Fruit fly (Drosophila melanogaster) whole organism, prepupa: Measurements from ENCODE around the gene pont.

Experiments
- Blimp-1 ChIP-seq: fragments of 200-800 bp; sonication (Bioruptor generic); optimal IDR thresholded peaks from 3 replicates; lab custom pipeline; 2017; ENCODE audit warnings: missing biosample characterization, missing genetic modification characterization, mild to moderate bottlenecking, moderate library complexity, missing genetic modification reagents
- CG10631 ChIP-seq: fragments of 200-800 bp; sonication (Bioruptor generic); optimal IDR thresholded peaks from 2 replicates; lab custom pipeline; 2016; ENCODE audit warnings: missing biosample characterization, missing genetic modification characterization
- CG11294 ChIP-seq: fragments of 200-800 bp; sonication (Bioruptor generic); IDR thresholded peaks from 2 replicates; pipeline ENCODE4 v1.3.6; 2022; ENCODE audit warnings: missing biosample characterization, missing genetic modification characterization
- CG11762 ChIP-seq: fragments of 200-800 bp; sonication (Bioruptor generic); optimal IDR thresholded peaks from 3 replicates; lab custom pipeline; 2016; ENCODE audit warnings: missing biosample characterization, missing genetic modification characterization; ENCODE audit not compliant: insufficient read depth
- CG15336 ChIP-seq: fragments of 200-800 bp; sonication (Bioruptor generic); IDR thresholded peaks from 2 replicates; pipeline ENCODE4 v1.3.6; 2022; ENCODE audit warnings: missing biosample characterization, missing genetic modification characterization
- CG31627 ChIP-seq: fragments of 200-800 bp; sonication (Bioruptor generic); optimal IDR thresholded peaks from 3 replicates; lab custom pipeline; 2016; ENCODE audit warnings: missing biosample characterization, missing genetic modification characterization
- CG34406 ChIP-seq: fragments of 200-800 bp; sonication (Bioruptor generic); optimal IDR thresholded peaks from 3 replicates; lab custom pipeline; 2016; ENCODE audit warnings: missing biosample characterization, missing genetic modification characterization
- CG3919 ChIP-seq: fragments of 200-800 bp; sonication (Bioruptor generic); optimal IDR thresholded peaks from 3 replicates; lab custom pipeline; 2016; ENCODE audit warnings: missing biosample characterization, missing genetic modification characterization
- CG4318 ChIP-seq: fragments of 200-800 bp; sonication (Bioruptor generic); optimal IDR thresholded peaks from 3 replicates; lab custom pipeline; 2017; ENCODE audit warnings: missing biosample characterization, mild to moderate bottlenecking, missing genetic modification characterization
- CG6163 ChIP-seq: fragments of 200-800 bp; sonication (Bioruptor generic); IDR thresholded peaks from 3 replicates; pipeline ENCODE4 v1.3.6; 2022; ENCODE audit warnings: missing biosample characterization, missing genetic modification characterization
- CG6854 ChIP-seq: fragments of 200-800 bp; sonication (Bioruptor generic); optimal IDR thresholded peaks from 2 replicates; lab custom pipeline; 2017; ENCODE audit warnings: missing biosample characterization, mild to moderate bottlenecking, missing genetic modification characterization
- CG7368 ChIP-seq: fragments of 200-800 bp; sonication (Bioruptor generic); optimal IDR thresholded peaks from 3 replicates; lab custom pipeline; 2016; ENCODE audit warnings: missing biosample characterization, missing genetic modification characterization
- CG8119 ChIP-seq: fragments of 200-800 bp; sonication (Bioruptor generic); IDR thresholded peaks from 3 replicates; pipeline ENCODE4 v1.3.6; 2022; ENCODE audit warnings: missing biosample characterization, missing genetic modification characterization
- CG8319 ChIP-seq: fragments of 200-800 bp; sonication (Bioruptor generic); optimal IDR thresholded peaks from 3 replicates; lab custom pipeline; 2016; ENCODE audit warnings: missing biosample characterization, missing genetic modification characterization
- CG9139 ChIP-seq: fragments of 200-800 bp; sonication (Bioruptor generic); optimal IDR thresholded peaks from 3 replicates; lab custom pipeline; 2017; ENCODE audit warnings: missing biosample characterization, mild to moderate bottlenecking, missing genetic modification characterization
- Eip75B ChIP-seq: fragments of 200-800 bp; sonication (Bioruptor generic); optimal IDR thresholded peaks from 3 replicates; lab custom pipeline; 2016; ENCODE audit warnings: missing biosample characterization, missing genetic modification characterization
- Eip93F ChIP-seq: fragments of 200-800 bp; sonication (Bioruptor generic); optimal IDR thresholded peaks from 2 replicates; lab custom pipeline; 2016; ENCODE audit warnings: missing biosample characterization, mild to moderate bottlenecking, missing genetic modification characterization
- Gug ChIP-seq: fragments of 200-800 bp; sonication (Bioruptor generic); IDR thresholded peaks from 2 replicates; pipeline ENCODE4 v1.3.6; 2022; ENCODE audit warnings: missing biosample characterization, missing genetic modification characterization
- Hr38 ChIP-seq: sonication (Bioruptor generic); optimal IDR thresholded peaks from 2 replicates; lab custom pipeline; 2016; ENCODE audit warnings: missing biosample characterization, missing genetic modification characterization
- Hr39 ChIP-seq: fragments of 200-800 bp; sonication (Bioruptor generic); optimal IDR thresholded peaks from 2 replicates; lab custom pipeline; 2016; ENCODE audit warnings: missing biosample characterization, missing genetic modification characterization
- Hr4 ChIP-seq: fragments of 200-800 bp; sonication (Bioruptor generic); optimal IDR thresholded peaks from 3 replicates; lab custom pipeline; 2016; ENCODE audit warnings: missing biosample characterization, missing genetic modification characterization
- Met ChIP-seq: fragments of 200-800 bp; sonication (Bioruptor generic); optimal IDR thresholded peaks from 3 replicates; lab custom pipeline; 2016; ENCODE audit warnings: missing biosample characterization, missing genetic modification characterization
- OdsH ChIP-seq: fragments of 200-800 bp; sonication (Bioruptor generic); optimal IDR thresholded peaks from 3 replicates; lab custom pipeline; 2016; ENCODE audit warnings: missing biosample characterization, missing genetic modification characterization
- Smox ChIP-seq: fragments of 200-800 bp; sonication (Bioruptor generic); optimal IDR thresholded peaks from 3 replicates; lab custom pipeline; 2016; ENCODE audit warnings: missing biosample characterization, missing genetic modification characterization
- Sox102F ChIP-seq: fragments of 200-800 bp; sonication (Bioruptor generic); optimal IDR thresholded peaks from 2 replicates; lab custom pipeline; 2016; ENCODE audit warnings: missing biosample characterization, mild to moderate bottlenecking, missing genetic modification characterization
- achi ChIP-seq: fragments of 200-800 bp; sonication (Bioruptor generic); optimal IDR thresholded peaks from 3 replicates; lab custom pipeline; 2016; ENCODE audit warnings: missing biosample characterization, missing genetic modification characterization
- cyc ChIP-seq: fragments of 200-800 bp; sonication (Bioruptor generic); optimal IDR thresholded peaks from 3 replicates; lab custom pipeline; 2016; ENCODE audit warnings: missing biosample characterization, missing genetic modification characterization
- dac ChIP-seq: fragments of 200-800 bp; sonication (Bioruptor generic); optimal IDR thresholded peaks from 2 replicates; lab custom pipeline; 2017; ENCODE audit warnings: missing biosample characterization, mild to moderate bottlenecking, missing genetic modification characterization
- eg ChIP-seq: fragments of 200-800 bp; sonication (Bioruptor generic); IDR thresholded peaks from 3 replicates; pipeline ENCODE4 v1.3.6; 2022; ENCODE audit warnings: missing biosample characterization, missing genetic modification characterization
- esn ChIP-seq: fragments of 200-800 bp; sonication (Bioruptor generic); optimal IDR thresholded peaks from 2 replicates; lab custom pipeline; 2016; ENCODE audit warnings: missing biosample characterization, mild to moderate bottlenecking, missing genetic modification characterization, moderate library complexity
- fd59A ChIP-seq: fragments of 200-800 bp; sonication (Bioruptor generic); optimal IDR thresholded peaks from 2 replicates; lab custom pipeline; 2017; ENCODE audit warnings: missing biosample characterization, mild to moderate bottlenecking, missing genetic modification characterization, missing genetic modification reagents
- fd85E ChIP-seq: fragments of 200-800 bp; sonication (Bioruptor generic); optimal IDR thresholded peaks from 3 replicates; lab custom pipeline; 2016; ENCODE audit warnings: missing biosample characterization, missing genetic modification characterization
- fkh ChIP-seq: fragments of 200-800 bp; sonication (Bioruptor generic); optimal IDR thresholded peaks from 3 replicates; lab custom pipeline; 2017; ENCODE audit warnings: missing biosample characterization, mild to moderate bottlenecking, missing genetic modification characterization, moderate library complexity
- net ChIP-seq: fragments of 200-800 bp; sonication (Bioruptor generic); optimal IDR thresholded peaks from 3 replicates; lab custom pipeline; 2016; ENCODE audit warnings: missing biosample characterization, missing genetic modification characterization
- spab ChIP-seq: fragments of 200-800 bp; sonication (Bioruptor generic); optimal IDR thresholded peaks from 2 replicates; lab custom pipeline; 2017; ENCODE audit warnings: missing biosample characterization, mild to moderate bottlenecking, missing genetic modification characterization, missing genetic modification reagents
- ss ChIP-seq, 2 experiments: fragments of 200-800 bp; sonication (Bioruptor generic); optimal IDR thresholded peaks; 2 replicates in 1 of 2; 3 replicates in 1 of 2; lab custom pipeline; 2017 to 2018; ENCODE audit warnings: mild to moderate bottlenecking in 2 of 2, missing biosample characterization in 2 of 2, missing genetic modification characterization in 2 of 2, moderate library complexity in 1 of 2
- svp ChIP-seq: fragments of 200-800 bp; sonication (Bioruptor generic); peaks from one replicate; lab custom pipeline; 2016; ENCODE audit warnings: missing biosample characterization, missing genetic modification characterization

The pont gene

dm6 chr3R:10213430-10213829, 48.5 kb upstream of the pont start (continued):
- TF ChIP-seq achi (GFP tag; lab: Kevin White, UChicago) (peak; percentile 88), Smox (peak; percentile 42), fd85E (GFP tag; lab: Kevin White, UChicago) (peak; percentile 68), Hr4 (peak; percentile 79), Hr39 (GFP tag; lab: Kevin White, UChicago) (peak; percentile 23), OdsH (GFP tag; lab: Kevin White, UChicago) (peak; percentile 90), CG8319 (GFP tag; lab: Kevin White, UChicago) (peak; percentile 84), CG8119 (GFP tag; lab: Robert Waterston, UW) (peak; percentile 87), CG31627 (GFP tag; lab: Kevin White, UChicago) (peak; percentile 42), CG11762 (peak; percentile 85), CG9139 (GFP tag; lab: Kevin White, UChicago) (peak; percentile 93), dac (GFP tag; lab: Kevin White, UChicago) (no peak), CG11294 (GFP tag; lab: Robert Waterston, UW) (peak; percentile 86), CG15336 (peak; percentile 85), CG6163 (GFP tag; lab: Robert Waterston, UW) (peak; percentile 96), eg (peak; percentile 91), CG3919 (GFP tag; lab: Kevin White, UChicago) (peak; percentile 88), CG7368 (GFP tag; lab: Kevin White, UChicago) (peak; percentile 87), svp (GFP tag; lab: Kevin White, UChicago) (peak; percentile 79), Hr38 (GFP tag; lab: Kevin White, UChicago) (no peak), ss (GFP tag; optimal IDR thresholded peaks at IDR 0.05; lab: Kevin White, UChicago) (peak; percentile 88 to 93), fd59A (peak; percentile 90), Gug (peak; percentile 87), spab (GFP tag; lab: Kevin White, UChicago) (peak; percentile 92), Eip75B (GFP tag; lab: Kevin White, UChicago) (peak; percentile 81), Eip93F (peak; percentile 29), CG4318 (GFP tag; lab: Kevin White, UChicago) (peak; percentile 80), Met (peak; percentile 64), Blimp-1 (GFP tag; lab: Kevin White, UChicago) (peak; percentile 13), fkh (GFP tag; lab: Kevin White, UChicago) (no peak), net (GFP tag; lab: Kevin White, UChicago) (peak; percentile 85)

dm6 chr3R:10217998-10218397, 43.9 kb upstream of the pont start:
- TF ChIP-seq CG11294 (GFP tag; lab: Robert Waterston, UW) (no peak), ss (GFP tag; optimal IDR thresholded peaks at IDR 0.05; lab: Kevin White, UChicago) (no peak), Gug (no peak)

dm6 chr3R:10222416-10222815, 39.5 kb upstream of the pont start, which contains the start of gene CG12420:
Gene CG12420 (plus strand): TSS chr3R:10222698.
- no peak for TF ChIP-seq Blimp-1 (GFP tag; lab: Kevin White, UChicago)
- TF ChIP-seq CG34406 (GFP tag; lab: Kevin White, UChicago): no peak
- no peak for TF ChIP-seq cyc
- no peak for TF ChIP-seq CG6854 (GFP tag; lab: Kevin White, UChicago)
- TF ChIP-seq CG11762: no peak

- TF ChIP-seq fd85E (GFP tag; lab: Kevin White, UChicago) (no peak), achi (GFP tag; lab: Kevin White, UChicago) (peak; percentile 54)
Measured at dm6 chr3R:10224594-10224993, 37.3 kb upstream of the pont start, which contains the start of the genes CG12817 and CG34107. Gene CG12817 (minus strand): TSS chr3R:10224725. Gene CG34107 (plus strand): TSS chr3R:10224909.

dm6 chr3R:10225390-10225789, 36.5 kb upstream of the pont start, which contains the start of gene CG42795:
Gene CG42795 (plus strand): TSS chr3R:10225690.
- TF ChIP-seq CG34406 (GFP tag; lab: Kevin White, UChicago) (no peak), CG6854 (GFP tag; lab: Kevin White, UChicago) (no peak), CG8119 (GFP tag; lab: Robert Waterston, UW) (no peak), Sox102F (no peak), CG15336 (no peak), spab (GFP tag; lab: Kevin White, UChicago) (no peak), fd85E (GFP tag; lab: Kevin White, UChicago) (no peak), CG9139 (GFP tag; lab: Kevin White, UChicago) (no peak), esn (GFP tag; lab: Kevin White, UChicago) (no peak), CG6163 (GFP tag; lab: Robert Waterston, UW) (no peak), CG10631 (no peak), ss (GFP tag; optimal IDR thresholded peaks at IDR 0.05; lab: Kevin White, UChicago) (no peak)
